Worm (Caenorhabditis elegans): ENCODE data around the gene gpa-18.

DNA sequence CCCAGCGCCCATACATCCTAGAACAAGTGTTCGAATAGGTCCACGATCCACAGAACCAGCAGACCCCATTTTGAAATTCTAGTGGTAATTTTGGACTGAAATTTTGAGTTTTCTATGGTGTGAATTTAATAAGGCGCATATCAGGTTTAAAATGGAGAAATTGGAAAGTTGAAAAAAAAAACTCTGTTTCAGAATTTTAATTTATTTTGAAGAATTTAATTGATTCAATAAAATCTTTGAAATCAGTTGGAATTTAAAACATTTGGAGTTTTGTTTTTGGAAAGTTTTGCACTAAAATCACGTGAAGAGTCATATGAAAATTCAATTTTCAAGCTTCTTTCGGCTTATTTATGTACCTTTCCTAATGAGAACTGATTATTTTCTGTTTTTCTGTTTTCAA, at the start of gene gpa-18:
- TF ChIP-seq him-1 (tag; optimal IDR thresholded peaks at IDR 0.05) (no peak), W03F9.2 (tag; optimal IDR thresholded peaks at IDR 0.05) (no peak), dao-5 (tag; optimal IDR thresholded peaks at IDR 0.05) (no peak)
